Fruit fly (Drosophila melanogaster) whole organism, embryonic: ENCODE results near the gene CG13385.

Experiments
- Atf-2 ChIP-seq: fragments of 200-800 bp; sonication (Bioruptor generic); optimal IDR thresholded peaks from 2 replicates; lab custom pipeline; 2016; ENCODE audit warnings: missing biosample characterization, missing genetic modification characterization
- CG12391 ChIP-seq: fragments of 200-800 bp; sonication (Bioruptor generic); optimal IDR thresholded peaks from 3 replicates; lab custom pipeline; 2018; ENCODE audit warnings: missing biosample characterization, mild to moderate bottlenecking, missing genetic modification characterization, moderate library complexity
- CG13424 ChIP-seq: fragments of 200-800 bp; sonication (Bioruptor generic); optimal IDR thresholded peaks from 2 replicates; lab custom pipeline; 2019; ENCODE audit warnings: missing biosample characterization, mild to moderate bottlenecking, missing genetic modification characterization, moderate library complexity
- Fer3 ChIP-seq: fragments of 200-800 bp; sonication (Bioruptor generic); optimal IDR thresholded peaks from 2 replicates; lab custom pipeline; 2018; ENCODE audit warnings: missing biosample characterization, mild to moderate bottlenecking, missing genetic modification characterization, moderate library complexity
- Gug ChIP-seq: fragments of 200-800 bp; sonication (Bioruptor generic); IDR thresholded peaks from 4 replicates; pipeline ENCODE4 v1.3.6; 2022; ENCODE audit warnings: missing biosample characterization, missing genetic modification characterization
- Oaz ChIP-seq: fragments of 200-800 bp; sonication (Bioruptor generic); IDR thresholded peaks from 2 replicates; pipeline ENCODE4 v1.3.6; 2022; ENCODE audit warnings: missing biosample characterization, missing genetic modification characterization
- gro ChIP-seq: fragments of 200-800 bp; sonication (Bioruptor generic); optimal IDR thresholded peaks from 2 replicates; lab custom pipeline; 2016; ENCODE audit warnings: missing biosample characterization, missing genetic modification characterization
- inv ChIP-seq: fragments of 200-800 bp; sonication (Bioruptor generic); IDR thresholded peaks from 2 replicates; pipeline ENCODE4 v1.3.6; 2022; ENCODE audit warnings: missing biosample characterization, missing genetic modification characterization; ENCODE audit not compliant: partially characterized antibody
- jigr1 ChIP-seq: fragments of 200-800 bp; sonication (Bioruptor generic); IDR thresholded peaks from 3 replicates; pipeline ENCODE4 v1.3.6; 2022; ENCODE audit warnings: missing biosample characterization, missing genetic modification characterization
- kni ChIP-seq: fragments of 200-800 bp; sonication (Bioruptor generic); optimal IDR thresholded peaks from 3 replicates; lab custom pipeline; 2017; ENCODE audit warnings: mild to moderate bottlenecking, missing biosample characterization, missing genetic modification reagents, missing genetic modification characterization

- TF ChIP-seq Gug: no peak
- TF ChIP-seq CG12391 (tag; lab: Kevin White, UChicago): no peak
- TF ChIP-seq jigr1: no peak
- TF ChIP-seq Atf-2 (GFP tag; lab: Kevin White, UChicago): no peak
- no peak for TF ChIP-seq CG13424 (tag; lab: Kevin White, UChicago)
- no peak for TF ChIP-seq Fer3
- TF ChIP-seq inv (GFP tag; lab: Robert Waterston, UW): no peak
- TF ChIP-seq Oaz: no peak
- no peak for TF ChIP-seq kni (GFP tag; lab: Kevin White, UChicago)
- no peak for TF ChIP-seq gro (GFP tag; lab: Kevin White, UChicago)
Observed at dm6 chr2L:8411530-8411929, 15.1 kb downstream of the CG13385 start, which contains the start of gene Naglu.
